Worm (Caenorhabditis elegans): ENCODE measurements around the gene F48F5.8.
A peak's percentile ranks its signal among the peaks of the same experiment; 100 is the strongest.

F48F5.8 gene

ce11 chrV:20453811-20454210 lies 28.7 kb downstream of the F48F5.8 start, which contains the start of gene srd-70:
TSS of gene srd-70 (plus strand) at chrV:20454111.
- TF ChIP-seq dmd-9 (GFP tag; IDR thresholded peaks at IDR 0.05), result no peak
- no peak for TF ChIP-seq lir-3 (tag; optimal IDR thresholded peaks at IDR 0.05)
- TF ChIP-seq php-3 (GFP tag; IDR thresholded peaks at IDR 0.05), result no peak
- TF ChIP-seq lin-39 (tag; optimal IDR thresholded peaks at IDR 0.05), result no peak
- TF ChIP-seq mdl-1 (tag; optimal IDR thresholded peaks at IDR 0.05), result no peak
- TF ChIP-seq ceh-20 (GFP tag; IDR thresholded peaks at IDR 0.05), result no peak

- TF ChIP-seq snpc-4 (tag; optimal IDR thresholded peaks at IDR 0.05) (peak; percentile 84), ZK546.5 (tag; optimal IDR thresholded peaks at IDR 0.05) (no peak)
These were observed 30.5 kb downstream of the F48F5.8 start for ce11 chrV:20455637-20456036.

- TF ChIP-seq hlh-30 (tag; optimal IDR thresholded peaks at IDR 0.05; ENCODE audit: insufficient read depth), result peak; percentile 41
- peak; percentile 97 for TF ChIP-seq aha-1 (tag)
- no peak for TF ChIP-seq Y105C5A.15 (GFP tag; IDR thresholded peaks at IDR 0.05)
These were observed 32.0 kb downstream of the F48F5.8 start for ce11 chrV:20457155-20457554.

- TF ChIP-seq fkh-10 (GFP tag; optimal IDR thresholded peaks at IDR 0.05) (no peak), aha-1 (tag) (peak; percentile 9)
These were observed 35.7 kb downstream of the F48F5.8 start, which contains the start of gene B0250.18 for ce11 chrV:20460808-20461207. TSS of gene B0250.18 (minus strand) at chrV:20460908.

ce11 chrV:20464778-20465177 lies 39.6 kb downstream of the F48F5.8 start:
- peak; percentile 49 for TF ChIP-seq hlh-30 (tag; optimal IDR thresholded peaks at IDR 0.05; ENCODE audit: insufficient read depth)
- TF ChIP-seq lin-1 (GFP tag; IDR thresholded peaks at IDR 0.05), result no peak
- TF ChIP-seq nhr-111 (GFP tag; optimal IDR thresholded peaks at IDR 0.05), result no peak
- no peak for TF ChIP-seq mep-1 (tag; optimal IDR thresholded peaks at IDR 0.05)
- no peak for TF ChIP-seq hlh-11 (tag; optimal IDR thresholded peaks at IDR 0.05)

ce11 chrV:20470385-20470784 lies 45.2 kb downstream of the F48F5.8 start, which contains the start of gene B0250.8:
TSS of gene B0250.8 (minus strand) at chrV:20470485.
- TF ChIP-seq fos-1 (tag; optimal IDR thresholded peaks at IDR 0.05), result no peak
- TF ChIP-seq mxl-2 (GFP tag; conservative IDR thresholded peaks at IDR 0.05), result no peak
- no peak for TF ChIP-seq F44E2.7 (GFP tag; IDR thresholded peaks at IDR 0.05)
- no peak for TF ChIP-seq lin-29 (GFP tag; IDR thresholded peaks at IDR 0.05)
- no peak for TF ChIP-seq nhr-10 (tag; optimal IDR thresholded peaks at IDR 0.05)
- no peak for TF ChIP-seq set-16 (GFP tag; IDR thresholded peaks at IDR 0.05)
- no peak for TF ChIP-seq ZK546.5 (tag; optimal IDR thresholded peaks at IDR 0.05)
- TF ChIP-seq attf-4 (tag; optimal IDR thresholded peaks at IDR 0.05), result no peak
- no peak for TF ChIP-seq snpc-1.2 (GFP tag; IDR thresholded peaks at IDR 0.05)
- TF ChIP-seq nhr-25 (tag; optimal IDR thresholded peaks at IDR 0.05; ENCODE audit: borderline replicate concordance, insufficient read depth), result no peak
- no peak for TF ChIP-seq unc-62 (GFP tag; optimal IDR thresholded peaks at IDR 0.05 in 1 of 2)
- TF ChIP-seq unc-62 (tag; optimal IDR thresholded peaks at IDR 0.05), result no peak
- TF ChIP-seq nhr-42 (GFP tag; IDR thresholded peaks at IDR 0.05), result no peak

Measured in whole organism, L4 larva.